Fruit fly (Drosophila melanogaster) whole organism, wandering third instar larva: Measurements from ENCODE around the gene CG13250.
"Not testable (repeated sequence)": the region's sequence is repeated elsewhere in the genome, so short reads cannot be mapped to it uniquely, and the experiment has no call there.

Experiments used
- Abd-B ChIP-seq: fragments of >200 bp; optimal IDR thresholded peaks from 2 replicates; lab custom pipeline; 2017; ENCODE audit warnings: missing biosample characterization, missing genetic modification characterization
- CG32264 ChIP-seq: fragments of 200-800 bp; sonication (Bioruptor generic); optimal IDR thresholded peaks from 2 replicates; lab custom pipeline; 2016; ENCODE audit warnings: missing biosample characterization, missing genetic modification characterization
- CrebA ChIP-seq: fragments of 200-800 bp; sonication (Bioruptor generic); optimal IDR thresholded peaks from 2 replicates; lab custom pipeline; 2016; ENCODE audit warnings: missing biosample characterization, mild to moderate bottlenecking, missing genetic modification characterization, borderline replicate concordance
- Dfd ChIP-seq: fragments of >200 bp; optimal IDR thresholded peaks from 2 replicates; lab custom pipeline; 2017; ENCODE audit warnings: missing biosample characterization, missing genetic modification characterization
- Dif ChIP-seq: fragments of 200-275, 200-300 bp; sonication (Bioruptor generic); optimal IDR thresholded peaks from 2 replicates; lab custom pipeline; 2018; ENCODE audit warnings: missing biosample characterization, missing genetic modification characterization; ENCODE audit not compliant: partially characterized antibody
- GATAd ChIP-seq: sonication (Bioruptor generic); optimal IDR thresholded peaks from 2 replicates; lab custom pipeline; 2016; ENCODE audit warnings: missing biosample characterization, missing genetic modification characterization
- HLH106 ChIP-seq: fragments of 200-800 bp; optimal IDR thresholded peaks from 3 replicates; lab custom pipeline; 2019; ENCODE audit warnings: missing biosample characterization, mild to moderate bottlenecking, missing genetic modification characterization, moderate library complexity
- Hnf4 ChIP-seq: fragments of 200-800 bp; sonication (Bioruptor generic); optimal IDR thresholded peaks from 2 replicates; lab custom pipeline; 2016; ENCODE audit warnings: missing biosample characterization, mild to moderate bottlenecking, missing genetic modification characterization
- Hr83 ChIP-seq: fragments of 200-300 bp; sonication (Bioruptor generic); optimal IDR thresholded peaks from 2 replicates; lab custom pipeline; 2016; ENCODE audit warnings: missing biosample characterization, mild to moderate bottlenecking, missing genetic modification characterization, moderate library complexity; ENCODE audit not compliant: poor library complexity, severe bottlenecking
- Mio ChIP-seq: sonication (Bioruptor generic); optimal IDR thresholded peaks from 2 replicates; lab custom pipeline; 2016; ENCODE audit warnings: missing biosample characterization, missing genetic modification characterization
- Myc ChIP-seq: fragments of >200 bp; optimal IDR thresholded peaks from 2 replicates; lab custom pipeline; 2017
- OdsH ChIP-seq: fragments of 200-800 bp; sonication (Bioruptor generic); optimal IDR thresholded peaks from 2 replicates; lab custom pipeline; 2016; ENCODE audit warnings: missing biosample characterization, mild to moderate bottlenecking, missing genetic modification characterization
- Rel ChIP-seq, 2 experiments: fragments of 200-800 bp; sonication (Bioruptor generic) in 1 of 2; optimal IDR thresholded peaks; 2 replicates in 1 of 2; 3 replicates in 1 of 2; lab custom pipeline; 2016 to 2019; ENCODE audit warnings: mild to moderate bottlenecking in 2 of 2, missing biosample characterization in 2 of 2, missing genetic modification characterization in 2 of 2, moderate library complexity in 1 of 2
- dmrt93B ChIP-seq: fragments of 200-800 bp; sonication (Bioruptor generic); optimal IDR thresholded peaks from 2 replicates; lab custom pipeline; 2018; ENCODE audit warnings: missing biosample characterization, mild to moderate bottlenecking, missing genetic modification characterization
- dsf ChIP-seq: sonication (Bioruptor generic); optimal IDR thresholded peaks from 2 replicates; lab custom pipeline; 2016; ENCODE audit warnings: missing biosample characterization, missing genetic modification characterization, borderline replicate concordance
- foxo ChIP-seq, 2 experiments: fragments of 200-800 bp; sonication (Bioruptor generic); optimal IDR thresholded peaks; 2 replicates in 1 of 2; 3 replicates in 1 of 2; lab custom pipeline; 2016 to 2017; ENCODE audit warnings: missing biosample characterization in 2 of 2, missing genetic modification characterization in 2 of 2
- fru ChIP-seq: fragments of 200-800 bp; sonication (Bioruptor generic); optimal IDR thresholded peaks from 3 replicates; lab custom pipeline; 2016; ENCODE audit warnings: missing biosample characterization, mild to moderate bottlenecking, missing genetic modification characterization
- h ChIP-seq: fragments of 200-800 bp; sonication (Bioruptor generic); optimal IDR thresholded peaks from 3 replicates; lab custom pipeline; 2016; ENCODE audit warnings: missing biosample characterization, mild to moderate bottlenecking, missing genetic modification characterization
- jim ChIP-seq: fragments of 175-275, 200-325 bp; sonication (Bioruptor generic); optimal IDR thresholded peaks from 2 replicates; lab custom pipeline; 2016; ENCODE audit warnings: missing biosample characterization, mild to moderate bottlenecking, missing genetic modification characterization
- lola ChIP-seq: fragments of >200 bp; optimal IDR thresholded peaks from 2 replicates; lab custom pipeline; 2017; ENCODE audit warnings: missing biosample characterization, missing genetic modification characterization
- pan ChIP-seq: fragments of >200 bp; optimal IDR thresholded peaks from 2 replicates; lab custom pipeline; 2017
- psq ChIP-seq: fragments of 200-800 bp; sonication (Bioruptor generic); optimal IDR thresholded peaks from 3 replicates; lab custom pipeline; 2017; ENCODE audit warnings: missing biosample characterization, mild to moderate bottlenecking, missing genetic modification characterization, moderate library complexity
- sage ChIP-seq: fragments of 200-800 bp; sonication (Bioruptor generic); optimal IDR thresholded peaks from 2 replicates; lab custom pipeline; 2016; ENCODE audit warnings: missing biosample characterization, mild to moderate bottlenecking, missing genetic modification characterization
- sv ChIP-seq: fragments of 200-800 bp; sonication (Bioruptor generic); optimal IDR thresholded peaks from 3 replicates; lab custom pipeline; 2016; ENCODE audit warnings: missing biosample characterization, missing genetic modification characterization
- usp ChIP-seq: fragments of >200 bp; optimal IDR thresholded peaks from 2 replicates; lab custom pipeline; 2017; ENCODE audit warnings: missing biosample characterization, missing genetic modification characterization

The CG13250 gene

DNA sequence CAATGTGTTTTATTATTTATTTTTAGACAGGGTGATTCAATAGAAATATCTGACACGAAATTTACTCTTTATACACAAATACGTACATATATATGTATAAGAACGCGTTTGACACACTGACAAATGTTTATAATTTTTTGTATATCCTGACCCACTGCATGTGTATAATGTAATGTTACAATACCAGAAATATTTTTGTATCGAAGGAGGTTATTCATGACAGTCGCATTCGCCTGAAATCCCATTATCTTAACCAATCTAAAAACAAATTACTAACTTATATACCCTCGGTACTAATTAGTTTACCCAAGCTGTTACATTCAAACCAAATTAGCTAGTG is 39.3 kb upstream of the CG13250 start:
- no peak for TF ChIP-seq OdsH (GFP tag; lab: Kevin White, UChicago)
- TF ChIP-seq psq (GFP tag; lab: Kevin White, UChicago), result no peak
- TF ChIP-seq h (GFP tag; lab: Kevin White, UChicago), result no peak
- TF ChIP-seq sv (GFP tag; lab: Kevin White, UChicago), result no peak
- no peak for TF ChIP-seq Dif
- no peak for TF ChIP-seq jim (GFP tag; lab: Kevin White, UChicago)
- TF ChIP-seq GATAd, result no peak
- TF ChIP-seq usp, result no peak
- TF ChIP-seq foxo (GFP tag; optimal IDR thresholded peaks at IDR 0.05; lab: Kevin White, UChicago), result no peak
- no peak for TF ChIP-seq CG32264 (GFP tag; lab: Kevin White, UChicago)
- no peak for TF ChIP-seq CrebA
- no peak for TF ChIP-seq Hr83 (GFP tag; lab: Kevin White, UChicago)
- no peak for TF ChIP-seq sage
- no peak for TF ChIP-seq dsf (GFP tag; lab: Kevin White, UChicago)
- TF ChIP-seq pan (lab: Kevin White, UChicago), result no peak
- no peak for TF ChIP-seq Mio (GFP tag; lab: Kevin White, UChicago)
- TF ChIP-seq HLH106 (tag; lab: Kevin White, UChicago), result no peak
- no peak for TF ChIP-seq Hnf4 (GFP tag; lab: Kevin White, UChicago)
- TF ChIP-seq Myc (lab: Kevin White, UChicago), result no peak
- TF ChIP-seq lola, result no peak

DNA sequence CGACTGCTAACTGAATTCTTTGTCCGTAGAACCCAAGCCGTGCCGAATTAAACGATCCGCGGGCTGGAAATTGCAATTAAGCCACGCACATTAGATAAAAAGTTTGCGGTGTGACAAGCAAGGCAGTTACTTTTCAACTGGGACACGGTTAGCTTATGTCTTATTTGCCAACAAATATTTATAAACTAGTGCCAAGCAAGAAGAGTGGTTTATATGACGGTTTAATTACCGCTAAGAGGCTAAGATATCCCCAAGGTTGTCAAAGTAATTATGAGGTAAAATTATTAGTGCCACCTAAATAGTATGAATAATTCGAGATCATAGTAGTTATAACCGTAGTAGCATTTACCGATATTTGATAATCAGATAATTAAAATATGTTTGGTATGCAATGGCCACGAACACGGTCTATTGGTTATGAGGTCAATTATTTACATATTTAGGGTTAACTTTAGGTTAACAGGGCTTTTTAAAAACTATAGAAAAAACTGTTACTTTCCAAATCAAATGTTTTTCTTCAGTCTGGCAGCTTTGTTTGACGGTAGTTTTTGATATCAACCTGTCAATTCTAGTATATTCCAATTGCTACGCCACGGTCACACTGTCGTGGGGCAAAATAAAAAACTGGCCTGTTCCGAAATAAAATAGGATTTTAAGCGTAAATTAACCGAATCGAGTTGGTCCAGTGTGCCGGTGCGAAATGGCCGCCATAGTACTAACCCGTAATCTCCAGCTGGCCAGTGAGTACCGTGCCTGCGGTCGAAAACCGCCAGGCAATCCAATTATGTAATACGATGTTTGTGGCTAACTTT is 38.5 kb upstream of the CG13250 start, which contains the start of gene ZnT77C:
Gene ZnT77C (minus strand): TSS at position 142 of the 812 bp plus-strand sequence.
- TF ChIP-seq Rel (GFP tag; optimal IDR thresholded peaks at IDR 0.05; lab: Kevin White, UChicago), result no peak
- peak; percentile 31 for TF ChIP-seq Rel (tag; optimal IDR thresholded peaks at IDR 0.05; lab: Kevin White, UChicago)
- no peak for TF ChIP-seq h (GFP tag; lab: Kevin White, UChicago)
- TF ChIP-seq, all 38 proteins: peak for 1

- TF ChIP-seq fru (GFP tag; lab: Kevin White, UChicago) (peak; percentile 25), HLH106 (tag; lab: Kevin White, UChicago) (peak; percentile 4), Abd-B (GFP tag; lab: Kevin White, UChicago) (no peak), h (GFP tag; lab: Kevin White, UChicago) (peak; percentile 24), jim (GFP tag; lab: Kevin White, UChicago) (no peak), psq (GFP tag; lab: Kevin White, UChicago) (peak; percentile 67), Rel (GFP tag; optimal IDR thresholded peaks at IDR 0.05; lab: Kevin White, UChicago) (no peak), Rel (tag; optimal IDR thresholded peaks at IDR 0.05; lab: Kevin White, UChicago) (peak; percentile 8), foxo (GFP tag; optimal IDR thresholded peaks at IDR 0.05; lab: Kevin White, UChicago) (peak in 1 of 2 experiments; percentile 37), CrebA (no peak), Myc (lab: Kevin White, UChicago) (peak; percentile 18), Mio (GFP tag; lab: Kevin White, UChicago) (no peak)
Measured at dm6 chr3L:20497124-20497996, 36.1 kb upstream of the CG13250 start, which contains the start of gene CG32425. Gene CG32425 (plus strand): TSS chr3L:20497323.

- TF ChIP-seq Dfd (GFP tag; lab: Kevin White, UChicago), result peak; percentile 87
- no peak for TF ChIP-seq Rel (GFP tag; optimal IDR thresholded peaks at IDR 0.05; lab: Kevin White, UChicago)
- no peak for TF ChIP-seq Rel (tag; optimal IDR thresholded peaks at IDR 0.05; lab: Kevin White, UChicago)
Measured at dm6 chr3L:20498204-20498603, 35.3 kb upstream of the CG13250 start.

- not testable (repeated sequence) for TF ChIP-seq GATAd; Abd-B (GFP tag; lab: Kevin White, UChicago); CG32264 (GFP tag; lab: Kevin White, UChicago)
- TF ChIP-seq, all 38 proteins: peak for 0; not testable (repeated sequence) for 38
Measured at dm6 chr3L:20499536-20499935, 34.0 kb upstream of the CG13250 start, which contains the start of gene CG18281. Gene CG18281 (plus strand): TSS chr3L:20499836.

DNA sequence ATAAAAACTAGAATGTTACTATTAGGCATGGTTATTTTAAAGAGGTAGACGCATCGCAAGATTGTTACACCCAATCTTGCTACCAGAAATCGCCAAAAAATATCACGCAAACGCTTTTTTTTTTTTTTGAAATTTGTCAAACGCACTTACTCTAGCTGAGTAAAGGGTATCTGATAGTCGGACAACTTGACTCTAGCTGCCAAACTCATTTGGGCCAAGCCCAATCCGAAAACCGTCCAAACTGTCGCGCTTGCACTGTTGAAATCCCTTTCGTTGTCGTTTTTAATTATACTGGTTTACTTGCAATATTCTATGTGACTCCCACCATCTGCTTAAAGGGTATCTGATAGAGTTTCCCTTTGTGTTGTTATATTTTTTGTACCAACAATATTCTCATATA is 30.3 kb upstream of the CG13250 start:
- TF ChIP-seq CrebA, result no peak
- TF ChIP-seq CG32264 (GFP tag; lab: Kevin White, UChicago), result no peak
- no peak for TF ChIP-seq Dfd (GFP tag; lab: Kevin White, UChicago)
- no peak for TF ChIP-seq HLH106 (tag; lab: Kevin White, UChicago)
- TF ChIP-seq dmrt93B (GFP tag; lab: Kevin White, UChicago), result no peak
